Worm (Caenorhabditis elegans): ENCODE data around the gene R08D7.5.

The R08D7.5 gene

ce11 chrIII:9010047-9010446 is 36.1 kb downstream of the R08D7.5 start, which contains the start of gene F59B2.8:
Gene F59B2.8 (minus strand): TSS chrIII:9010197.
- TF ChIP-seq W03F9.2 (tag; optimal IDR thresholded peaks at IDR 0.05) (no peak), him-1 (tag; optimal IDR thresholded peaks at IDR 0.05) (no peak), dao-5 (tag; optimal IDR thresholded peaks at IDR 0.05) (no peak)

ce11 chrIII:9012309-9012708 is 38.4 kb downstream of the R08D7.5 start, which contains the start of gene F59B2.9:
Gene F59B2.9 (minus strand): TSS chrIII:9012409.
- TF ChIP-seq dao-5 (tag; optimal IDR thresholded peaks at IDR 0.05) (no peak), W03F9.2 (tag; optimal IDR thresholded peaks at IDR 0.05) (no peak), him-1 (tag; optimal IDR thresholded peaks at IDR 0.05) (no peak)

- TF ChIP-seq dao-5 (tag; optimal IDR thresholded peaks at IDR 0.05) (no peak), W03F9.2 (tag; optimal IDR thresholded peaks at IDR 0.05) (no peak), him-1 (tag; optimal IDR thresholded peaks at IDR 0.05) (no peak)
These were observed 43.3 kb downstream of the R08D7.5 start, which contains the start of gene F59B2.12 for ce11 chrIII:9017181-9017651. Gene F59B2.12 (plus strand): TSS chrIII:9017601.

ce11 chrIII:9022535-9022934 is 48.6 kb downstream of the R08D7.5 start, which contains the start of gene F59B2.14:
Gene F59B2.14 (minus strand): TSS chrIII:9022635.
- TF ChIP-seq dao-5 (tag; optimal IDR thresholded peaks at IDR 0.05) (no peak), him-1 (tag; optimal IDR thresholded peaks at IDR 0.05) (no peak), W03F9.2 (tag; optimal IDR thresholded peaks at IDR 0.05) (no peak)

- TF ChIP-seq W03F9.2 (tag; optimal IDR thresholded peaks at IDR 0.05) (no peak), dao-5 (tag; optimal IDR thresholded peaks at IDR 0.05) (no peak), him-1 (tag; optimal IDR thresholded peaks at IDR 0.05) (no peak)
These were observed 49.7 kb downstream of the R08D7.5 start for ce11 chrIII:9023601-9024000.

All from whole organism, L4/young adult.